Worm (Caenorhabditis elegans): ENCODE data around the gene sdz-1.

The sdz-1 gene

ce11 chrIII:8748620-8749019, 48.5 kb upstream of the sdz-1 start (continued):
- TF ChIP-seq dve-1 (tag; optimal IDR thresholded peaks at IDR 0.05; ENCODE audit: insufficient read depth), result peak; percentile 83
- no peak for TF ChIP-seq daf-8 (GFP tag; IDR thresholded peaks at IDR 0.05)
- no peak for TF ChIP-seq unc-39 (tag; optimal IDR thresholded peaks at IDR 0.05)
- no peak for TF ChIP-seq rbr-2 (tag; optimal IDR thresholded peaks at IDR 0.05)
- TF ChIP-seq unc-130 (GFP tag; optimal IDR thresholded peaks at IDR 0.05), result no peak
- no peak for TF ChIP-seq F26F4.8 (GFP tag; conservative IDR thresholded peaks at IDR 0.05)
- TF ChIP-seq gei-8 (GFP tag; optimal IDR thresholded peaks at IDR 0.05), result no peak
- TF ChIP-seq ceh-44 (GFP tag; IDR thresholded peaks at IDR 0.05), result no peak
- TF ChIP-seq nhr-76 (tag; optimal IDR thresholded peaks at IDR 0.05), result no peak
- no peak for TF ChIP-seq nhr-102 (tag; optimal IDR thresholded peaks at IDR 0.05)
- no peak for TF ChIP-seq snpc-4 (tag; optimal IDR thresholded peaks at IDR 0.05)
- TF ChIP-seq egl-27 (tag; optimal IDR thresholded peaks at IDR 0.05), result no peak
- TF ChIP-seq tag-97 (GFP tag; IDR thresholded peaks at IDR 0.05), result no peak
- no peak for TF ChIP-seq nhr-11 (tag; optimal IDR thresholded peaks at IDR 0.05)
- TF ChIP-seq ceh-28 (tag; optimal IDR thresholded peaks at IDR 0.05), result no peak
- peak; percentile 70 for TF ChIP-seq nhr-28 (tag; optimal IDR thresholded peaks at IDR 0.05)
- TF ChIP-seq nhr-6 (tag; optimal IDR thresholded peaks at IDR 0.05), result peak; percentile 11
- TF ChIP-seq zip-2 (tag; optimal IDR thresholded peaks at IDR 0.05), result no peak
- TF ChIP-seq ceh-20 (GFP tag; IDR thresholded peaks at IDR 0.05), result no peak
- no peak for TF ChIP-seq F44E2.7 (GFP tag; IDR thresholded peaks at IDR 0.05)
- no peak for TF ChIP-seq madf-5 (GFP tag; IDR thresholded peaks at IDR 0.05)
- no peak for TF ChIP-seq dpl-1 (GFP tag; optimal IDR thresholded peaks at IDR 0.05)
- no peak for TF ChIP-seq skn-1 (tag; optimal IDR thresholded peaks at IDR 0.05)
- TF ChIP-seq hmg-1.1 (GFP tag; IDR thresholded peaks at IDR 0.05), result no peak
- no peak for TF ChIP-seq set-16 (GFP tag; IDR thresholded peaks at IDR 0.05)
- TF ChIP-seq mep-1 (tag; optimal IDR thresholded peaks at IDR 0.05), result peak; percentile 37
- TF ChIP-seq snpc-1.2 (GFP tag; IDR thresholded peaks at IDR 0.05), result no peak
- no peak for TF ChIP-seq ces-1 (GFP tag; optimal IDR thresholded peaks at IDR 0.05)
- TF ChIP-seq T26A8.4 (GFP tag; IDR thresholded peaks at IDR 0.05), result no peak
- TF ChIP-seq mes-2 (tag; optimal IDR thresholded peaks at IDR 0.05; ENCODE audit: poor library complexity, severe bottlenecking), result no peak
- no peak for TF ChIP-seq fkh-10 (GFP tag; optimal IDR thresholded peaks at IDR 0.05)
- peak in 1 of 2 experiments; percentile 29 for TF ChIP-seq lsy-2 (tag; optimal IDR thresholded peaks at IDR 0.05)
- TF ChIP-seq ceh-32 (tag; optimal IDR thresholded peaks at IDR 0.05; ENCODE audit: poor library complexity), result no peak
- no peak for TF ChIP-seq ama-1 (optimal IDR thresholded peaks at IDR 0.05)
- TF ChIP-seq ztf-7 (tag; optimal IDR thresholded peaks at IDR 0.05), result no peak
- no peak for TF ChIP-seq dmd-8 (GFP tag; IDR thresholded peaks at IDR 0.05)
- no peak for TF ChIP-seq zag-1 (tag; optimal IDR thresholded peaks at IDR 0.05)
- TF ChIP-seq aly-2 (tag; optimal IDR thresholded peaks at IDR 0.05), result no peak
- TF ChIP-seq php-3 (GFP tag; IDR thresholded peaks at IDR 0.05), result peak; percentile 93
- no peak for TF ChIP-seq lin-29 (GFP tag; IDR thresholded peaks at IDR 0.05)
- TF ChIP-seq lin-39 (tag; optimal IDR thresholded peaks at IDR 0.05), result no peak
- no peak for TF ChIP-seq arid-1 (GFP tag; conservative IDR thresholded peaks at IDR 0.05)
- no peak for TF ChIP-seq F37D6.2 (tag; optimal IDR thresholded peaks at IDR 0.05)
- no peak for TF ChIP-seq nhr-10 (tag; optimal IDR thresholded peaks at IDR 0.05)
- TF ChIP-seq spr-1 (tag; optimal IDR thresholded peaks at IDR 0.05), result no peak
- no peak for TF ChIP-seq hif-1 (tag; optimal IDR thresholded peaks at IDR 0.05)
